Fruit fly (Drosophila melanogaster) whole organism, embryonic: ENCODE results near the gene Xe7.

Experiments used
- CG10209 ChIP-seq: fragments of 200-800 bp; sonication (Bioruptor generic); optimal IDR thresholded peaks from 3 replicates; lab custom pipeline; 2017; ENCODE audit warnings: missing biosample characterization, mild to moderate bottlenecking, missing genetic modification characterization, missing genetic modification reagents
- CG11093 ChIP-seq: fragments of 200-800 bp; sonication (Bioruptor generic); IDR thresholded peaks from 3 replicates; pipeline ENCODE4 v1.3.6; 2022; ENCODE audit warnings: missing biosample characterization, missing genetic modification characterization
- CG12236 ChIP-seq: fragments of 200-800 bp; sonication (Bioruptor generic); optimal IDR thresholded peaks from 2 replicates; lab custom pipeline; 2016; ENCODE audit warnings: missing biosample characterization, missing genetic modification characterization
- CG12391 ChIP-seq: fragments of 200-800 bp; sonication (Bioruptor generic); optimal IDR thresholded peaks from 3 replicates; lab custom pipeline; 2018; ENCODE audit warnings: missing biosample characterization, mild to moderate bottlenecking, missing genetic modification characterization, moderate library complexity
- CG14710 ChIP-seq: fragments of 200-800 bp; sonication (Bioruptor generic); optimal IDR thresholded peaks from 3 replicates; lab custom pipeline; 2019; ENCODE audit warnings: missing biosample characterization, mild to moderate bottlenecking, missing genetic modification characterization, moderate library complexity
- CG1529 ChIP-seq: fragments of 200-800 bp; sonication (Bioruptor generic); optimal IDR thresholded peaks from 3 replicates; lab custom pipeline; 2018; ENCODE audit warnings: missing biosample characterization, missing genetic modification characterization
- CG16815 ChIP-seq: fragments of 200-800 bp; sonication (Bioruptor generic); optimal IDR thresholded peaks from 3 replicates; lab custom pipeline; 2017; ENCODE audit warnings: missing biosample characterization, mild to moderate bottlenecking, missing genetic modification characterization
- CG17361 ChIP-seq: fragments of 200-800 bp; sonication (Bioruptor generic); IDR thresholded peaks from 3 replicates; pipeline ENCODE4 v1.3.6; 2022; ENCODE audit warnings: missing biosample characterization, missing genetic modification characterization
- CG1792 ChIP-seq: fragments of 200-800 bp; sonication (Bioruptor generic); optimal IDR thresholded peaks from 2 replicates; lab custom pipeline; 2016; ENCODE audit warnings: missing biosample characterization, missing genetic modification characterization
- CG18011 ChIP-seq: fragments of 200-800 bp; sonication (Bioruptor generic); optimal IDR thresholded peaks from 2 replicates; lab custom pipeline; 2017; ENCODE audit warnings: missing biosample characterization, missing genetic modification characterization, mild to moderate bottlenecking, moderate library complexity, missing genotype
- CG2202 ChIP-seq: fragments of 200-800 bp; sonication (Bioruptor generic); optimal IDR thresholded peaks from 2 replicates; lab custom pipeline; 2018; ENCODE audit warnings: missing biosample characterization, mild to moderate bottlenecking, missing genetic modification characterization
- CG31441 ChIP-seq: fragments of 200-800 bp; sonication (Bioruptor generic); IDR thresholded peaks from 2 replicates; pipeline ENCODE4 v1.3.6; 2022; ENCODE audit warnings: missing biosample characterization, missing genetic modification characterization
- CG32767 ChIP-seq: fragments of 200-800 bp; sonication (Bioruptor generic); IDR thresholded peaks from 2 replicates; pipeline ENCODE4 v1.3.6; 2022; ENCODE audit warnings: missing biosample characterization, missing genetic modification characterization
- CG6254 ChIP-seq: fragments of 200-800 bp; sonication (Bioruptor generic); optimal IDR thresholded peaks from 3 replicates; lab custom pipeline; 2017; ENCODE audit warnings: mild to moderate bottlenecking, missing biosample characterization, missing genetic modification reagents, missing genetic modification characterization
- CG6813 ChIP-seq: fragments of 200-800 bp; sonication (Bioruptor generic); optimal IDR thresholded peaks from 2 replicates; lab custom pipeline; 2017; ENCODE audit warnings: missing biosample characterization, missing genetic modification characterization, mild to moderate bottlenecking, moderate library complexity, missing genetic modification reagents
- CG7271 ChIP-seq: fragments of 200-800 bp; sonication (Bioruptor generic); optimal IDR thresholded peaks from 2 replicates; lab custom pipeline; 2018; ENCODE audit warnings: missing biosample characterization, mild to moderate bottlenecking, missing genetic modification characterization, moderate library complexity
- CG8290 ChIP-seq, 3 experiments: fragments of 200-800 bp; sonication (Bioruptor generic); optimal IDR thresholded peaks; 2 replicates each; lab custom pipeline; 2016 to 2019; ENCODE audit warnings: missing biosample characterization in 3 of 3, missing genetic modification characterization in 3 of 3, mild to moderate bottlenecking in 2 of 3, moderate library complexity in 1 of 3
- Camta ChIP-seq: fragments of 200-800 bp; sonication (Bioruptor generic); optimal IDR thresholded peaks from 2 replicates; lab custom pipeline; 2016; ENCODE audit warnings: missing biosample characterization, missing genetic modification characterization
- Chrac-16 ChIP-seq: fragments of 200-800 bp; sonication (Bioruptor generic); optimal IDR thresholded peaks from 3 replicates; lab custom pipeline; 2016; ENCODE audit warnings: missing biosample characterization, missing genetic modification characterization
- D19A ChIP-seq: fragments of 200-800 bp; optimal IDR thresholded peaks from 3 replicates; lab custom pipeline; 2019; ENCODE audit warnings: missing biosample characterization, mild to moderate bottlenecking, missing genetic modification characterization, moderate library complexity
- Gug ChIP-seq: fragments of 200-800 bp; sonication (Bioruptor generic); IDR thresholded peaks from 4 replicates; pipeline ENCODE4 v1.3.6; 2022; ENCODE audit warnings: missing biosample characterization, missing genetic modification characterization
- HLH54F ChIP-seq: fragments of 200-800 bp; sonication (Bioruptor generic); optimal IDR thresholded peaks from 3 replicates; lab custom pipeline; 2016; ENCODE audit warnings: missing biosample characterization, missing genetic modification characterization
- HLHmδ ChIP-seq: fragments of 200-800 bp; sonication (Bioruptor generic); optimal IDR thresholded peaks from 2 replicates; lab custom pipeline; 2018; ENCODE audit warnings: missing biosample characterization, mild to moderate bottlenecking, missing genetic modification characterization, moderate library complexity
- Hand ChIP-seq: fragments of 200-800 bp; sonication (Bioruptor generic); optimal IDR thresholded peaks from 2 replicates; lab custom pipeline; 2017; ENCODE audit warnings: mild to moderate bottlenecking, missing biosample characterization, missing genetic modification reagents, missing genetic modification characterization
- Lhr ChIP-seq: fragments of 200-800 bp; sonication (Bioruptor generic); optimal IDR thresholded peaks from 3 replicates; lab custom pipeline; 2017; ENCODE audit warnings: mild to moderate bottlenecking, missing biosample characterization, missing genetic modification reagents, missing genetic modification characterization
- Meics ChIP-seq: fragments of 200-800 bp; sonication (Bioruptor generic); optimal IDR thresholded peaks from 2 replicates; lab custom pipeline; 2017; ENCODE audit warnings: missing biosample characterization, mild to moderate bottlenecking, missing genetic modification characterization
- PHDP ChIP-seq: fragments of 200-800 bp; sonication (Bioruptor generic); optimal IDR thresholded peaks from 3 replicates; lab custom pipeline; 2018; ENCODE audit warnings: missing biosample characterization, mild to moderate bottlenecking, missing genetic modification characterization, moderate library complexity
- Pdp1 ChIP-seq, 2 experiments: fragments of 200-800 bp; sonication (Bioruptor generic); optimal IDR thresholded peaks; 3 replicates each; lab custom pipeline; 2016; ENCODE audit warnings: missing biosample characterization in 2 of 2, missing genetic modification characterization in 2 of 2, mild to moderate bottlenecking in 1 of 2, moderate library complexity in 1 of 2
- Stat92E ChIP-seq, 3 experiments: fragments of >200 bp in 2 of 3; fragments of 200-800 bp in 1 of 3; sonication (Bioruptor generic) in 1 of 3; optimal IDR thresholded peaks; 2 replicates each; lab custom pipeline; 2017 to 2019; ENCODE audit warnings: missing biosample characterization in 3 of 3, missing genetic modification characterization in 3 of 3, mild to moderate bottlenecking in 1 of 3, moderate library complexity in 1 of 3
- Xbp1 ChIP-seq: fragments of 200-800 bp; sonication (Bioruptor generic); optimal IDR thresholded peaks from 3 replicates; lab custom pipeline; 2016; ENCODE audit warnings: missing biosample characterization, mild to moderate bottlenecking, missing genetic modification characterization
- ase ChIP-seq: fragments of 200-800 bp; sonication (Bioruptor generic); IDR thresholded peaks from 3 replicates; pipeline ENCODE4 v1.3.6; 2022; ENCODE audit warnings: missing biosample characterization, missing genetic modification characterization
- az2 ChIP-seq: fragments of 200-800 bp; sonication (Bioruptor generic); optimal IDR thresholded peaks from 3 replicates; lab custom pipeline; 2016; ENCODE audit warnings: missing biosample characterization, missing genetic modification characterization
- bab2 ChIP-seq: fragments of 200-800 bp; sonication (Bioruptor generic); optimal IDR thresholded peaks from 2 replicates; lab custom pipeline; 2016; ENCODE audit warnings: missing biosample characterization, missing genetic modification characterization
- chif ChIP-seq, 2 experiments: fragments of 200-800 bp; sonication (Bioruptor generic); optimal IDR thresholded peaks; 3 replicates each; lab custom pipeline; 2016; ENCODE audit warnings: missing biosample characterization in 2 of 2, missing genetic modification characterization in 2 of 2
- dmrt11E ChIP-seq: fragments of 200-800 bp; sonication (Bioruptor generic); optimal IDR thresholded peaks from 3 replicates; lab custom pipeline; 2018; ENCODE audit warnings: missing biosample characterization, mild to moderate bottlenecking, missing genetic modification characterization, moderate library complexity
- dpn ChIP-seq, 2 experiments: fragments of 200-800 bp; sonication (Bioruptor generic); optimal IDR thresholded peaks; 3 replicates each; lab custom pipeline; 2016; ENCODE audit warnings: missing biosample characterization in 2 of 2, missing genetic modification characterization in 2 of 2
- gcm ChIP-seq: fragments of 200-800 bp; sonication (Bioruptor generic); optimal IDR thresholded peaks from 2 replicates; lab custom pipeline; 2019; ENCODE audit warnings: missing biosample characterization, mild to moderate bottlenecking, missing genetic modification characterization, moderate library complexity
- gsb-n ChIP-seq: fragments of 200-800 bp; sonication (Bioruptor generic); optimal IDR thresholded peaks from 3 replicates; lab custom pipeline; 2018; ENCODE audit warnings: missing biosample characterization, mild to moderate bottlenecking, missing genetic modification characterization
- lilli ChIP-seq: fragments of 200-800 bp; sonication (Bioruptor generic); optimal IDR thresholded peaks from 3 replicates; lab custom pipeline; 2016; ENCODE audit warnings: missing biosample characterization, missing genetic modification characterization
- nerfin-1 ChIP-seq: fragments of 200-800 bp; sonication (Bioruptor generic); optimal IDR thresholded peaks from 3 replicates; lab custom pipeline; 2019; ENCODE audit warnings: missing biosample characterization, mild to moderate bottlenecking, missing genetic modification characterization, moderate library complexity
- onecut ChIP-seq: fragments of 200-800 bp; sonication (Bioruptor generic); IDR thresholded peaks from 2 replicates; pipeline ENCODE4 v1.3.6; 2022; ENCODE audit warnings: missing biosample characterization, missing genetic modification characterization
- org-1 ChIP-seq: fragments of 200-800 bp; sonication (Bioruptor generic); optimal IDR thresholded peaks from 2 replicates; lab custom pipeline; 2017; ENCODE audit warnings: missing biosample characterization, missing genetic modification characterization
- psq ChIP-seq: fragments of 200-800 bp; sonication (Bioruptor generic); optimal IDR thresholded peaks from 2 replicates; lab custom pipeline; 2017; ENCODE audit warnings: missing biosample characterization, missing genetic modification characterization
- pum ChIP-seq: fragments of 200-800 bp; sonication (Bioruptor generic); optimal IDR thresholded peaks from 2 replicates; lab custom pipeline; 2016; ENCODE audit warnings: missing biosample characterization, missing genetic modification characterization
- rib ChIP-seq: fragments of 200-800 bp; sonication (Bioruptor generic); IDR thresholded peaks from 2 replicates; pipeline ENCODE4 v1.3.6; 2022; ENCODE audit warnings: missing biosample characterization, missing genetic modification characterization
- salm ChIP-seq: fragments of 200-800 bp; sonication (Bioruptor generic); optimal IDR thresholded peaks from 2 replicates; lab custom pipeline; 2018; ENCODE audit warnings: missing biosample characterization, mild to moderate bottlenecking, missing genetic modification characterization
- zen ChIP-seq: fragments of 200-800 bp; sonication (Bioruptor generic); optimal IDR thresholded peaks from 3 replicates; lab custom pipeline; 2018; ENCODE audit warnings: missing biosample characterization, mild to moderate bottlenecking, missing genetic modification characterization, moderate library complexity

Gene Xe7

DNA sequence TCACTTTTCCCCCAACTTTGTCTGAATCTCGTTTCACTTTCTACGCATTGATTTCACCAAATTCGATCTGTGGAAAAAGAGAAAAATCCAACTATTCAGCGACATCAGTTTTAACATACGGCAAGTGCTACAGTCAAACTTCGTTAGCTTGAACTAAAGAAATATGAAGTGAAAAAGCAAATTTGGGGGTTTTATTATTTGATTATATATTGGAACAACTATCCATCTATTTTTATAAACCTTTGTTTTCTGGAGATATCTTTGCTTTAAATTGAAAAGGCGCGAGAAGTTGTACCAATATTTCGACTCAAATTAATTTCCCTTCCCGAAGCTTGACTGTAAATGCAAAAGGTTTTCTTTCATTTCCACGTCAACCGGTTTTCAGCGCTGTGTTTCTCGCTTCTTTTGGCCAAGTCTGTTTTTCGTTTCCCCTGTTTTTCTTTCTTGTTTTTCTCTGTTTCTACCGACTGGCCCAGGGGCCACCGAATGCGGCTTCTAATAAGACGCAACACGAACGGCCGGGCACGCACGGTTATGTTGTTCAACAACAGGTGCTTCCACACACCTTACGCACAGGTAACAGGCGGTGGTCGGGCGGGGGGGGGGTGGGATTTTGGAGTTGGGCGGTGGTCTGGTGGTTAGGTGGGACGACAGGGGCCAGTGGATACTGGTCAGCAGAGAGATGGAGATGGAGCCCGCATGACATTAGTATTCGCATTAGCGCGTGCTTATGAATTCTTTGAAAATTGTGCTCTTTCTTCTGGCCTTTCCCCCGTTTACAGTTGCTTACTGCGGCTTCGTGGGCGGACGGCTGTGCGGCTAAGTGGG lies 14.0 kb upstream of the Xe7 start (continued):
- TF ChIP-seq CG6813 (GFP tag; lab: Kevin White, UChicago) (peak; percentile 32), Hand (no peak), CG12391 (peak; percentile 78), CG1529 (GFP tag; lab: Kevin White, UChicago) (peak; percentile 78), nerfin-1 (tag; lab: Kevin White, UChicago) (peak; percentile 49), zen (tag; lab: Kevin White, UChicago) (no peak), gcm (peak; percentile 52), ase (GFP tag; lab: Robert Waterston, UW) (0 out of 3 replicates have a peak, but pooled peaks have one; percentile 11), psq (GFP tag; lab: Kevin White, UChicago) (no peak), salm (tag; lab: Kevin White, UChicago) (peak; percentile 71), CG11093 (GFP tag; lab: Robert Waterston, UW) (0 out of 3 replicates have a peak, but pooled peaks have one; percentile 33), CG16815 (GFP tag; lab: Kevin White, UChicago) (peak; percentile 34), D19A (peak; percentile 77), CG14710 (tag; lab: Kevin White, UChicago) (peak; percentile 71), Gug (GFP tag; lab: Robert Waterston, UW) (peak; percentile 10; the same call in 1 of the 4 replicates), rib (GFP tag; lab: Robert Waterston, UW) (no peak), CG7271 (no peak), dpn (GFP tag; optimal IDR thresholded peaks at IDR 0.05; lab: Kevin White, UChicago) (peak; percentile 2 to 39), gsb-n (tag; lab: Kevin White, UChicago) (peak; percentile 77), CG32767 (GFP tag; lab: Robert Waterston, UW) (peak; percentile 66; the same call in 1 of the 2 replicates), org-1 (GFP tag; lab: Kevin White, UChicago) (peak; percentile 35), pum (GFP tag; lab: Kevin White, UChicago) (peak; percentile 61), CG6254 (GFP tag; lab: Kevin White, UChicago) (peak; percentile 44), Chrac-16 (GFP tag; lab: Kevin White, UChicago) (peak; percentile 48), dmrt11E (tag; lab: Kevin White, UChicago) (peak; percentile 75), HLHmδ (peak; percentile 7), Stat92E (GFP tag; optimal IDR thresholded peaks at IDR 0.05; lab: Kevin White, UChicago) (peak in 1 of 3 experiments; percentile 46), Xbp1 (GFP tag; lab: Kevin White, UChicago) (peak; percentile 70), chif (GFP tag; optimal IDR thresholded peaks at IDR 0.05; lab: Kevin White, UChicago) (peak; percentile 13 to 60), CG31441 (GFP tag; lab: Robert Waterston, UW) (peak; percentile 83), CG10209 (GFP tag; lab: Kevin White, UChicago) (peak; percentile 50), PHDP (no peak), CG17361 (GFP tag; lab: Robert Waterston, UW) (peak; percentile 78), lilli (peak; percentile 56), bab2 (GFP tag; lab: Kevin White, UChicago) (peak; percentile 41), CG12236 (GFP tag; lab: Kevin White, UChicago) (peak; percentile 2), Camta (GFP tag; lab: Kevin White, UChicago) (no peak), Lhr (GFP tag; lab: Kevin White, UChicago) (peak; percentile 2), CG2202 (tag; lab: Kevin White, UChicago) (peak; percentile 59), CG1792 (no peak), CG8290 (GFP tag; optimal IDR thresholded peaks at IDR 0.05; lab: Kevin White, UChicago) (peak; percentile 35), CG8290 (tag; optimal IDR thresholded peaks at IDR 0.05; lab: Kevin White, UChicago) (no peak), onecut (GFP tag; lab: Robert Waterston, UW) (peak; percentile 35; the same call in 1 of the 2 replicates), az2 (peak; percentile 70), Meics (GFP tag; lab: Kevin White, UChicago) (peak; percentile 20), HLH54F (GFP tag; lab: Kevin White, UChicago) (no peak), CG18011 (GFP tag; lab: Kevin White, UChicago) (no peak), Pdp1 (GFP tag; optimal IDR thresholded peaks at IDR 0.05; lab: Kevin White, UChicago) (peak in 1 of 2 experiments; percentile 35)
